Fruit fly (Drosophila melanogaster) whole organism, embryonic: Measurements from ENCODE around the gene CG42795.

Experiments used
- Asciz ChIP-seq: fragments of 200-800 bp; sonication (Bioruptor generic); optimal IDR thresholded peaks from 2 replicates; lab custom pipeline; 2017; ENCODE audit warnings: missing biosample characterization, mild to moderate bottlenecking, missing genetic modification characterization, missing genetic modification reagents
- CG10462 ChIP-seq: fragments of 200-800 bp; sonication (Bioruptor generic); optimal IDR thresholded peaks from 2 replicates; lab custom pipeline; 2016; ENCODE audit warnings: missing biosample characterization, missing genetic modification characterization
- CG11695 ChIP-seq: fragments of 200-800 bp; sonication (Bioruptor generic); IDR thresholded peaks from 3 replicates; pipeline ENCODE4 v1.3.6; 2022; ENCODE audit warnings: missing biosample characterization, missing genetic modification characterization
- CG12155 ChIP-seq: fragments of 200-800 bp; sonication (Bioruptor generic); optimal IDR thresholded peaks from 3 replicates; lab custom pipeline; 2016; ENCODE audit warnings: missing biosample characterization, missing genetic modification characterization
- CG12942 ChIP-seq: fragments of 200-800 bp; sonication (Bioruptor generic); optimal IDR thresholded peaks from 3 replicates; lab custom pipeline; 2016; ENCODE audit warnings: missing biosample characterization, missing genetic modification characterization
- CG15479 ChIP-seq: fragments of 200-800 bp; sonication (Bioruptor generic); optimal IDR thresholded peaks from 3 replicates; lab custom pipeline; 2019; ENCODE audit warnings: missing biosample characterization, mild to moderate bottlenecking, missing genetic modification characterization, moderate library complexity
- CG15601 ChIP-seq: fragments of 200-800 bp; sonication (Bioruptor generic); optimal IDR thresholded peaks from 3 replicates; lab custom pipeline; 2019; ENCODE audit warnings: missing biosample characterization, mild to moderate bottlenecking, missing genetic modification characterization, moderate library complexity
- CG1603 ChIP-seq: fragments of 200-800 bp; sonication (Bioruptor generic); optimal IDR thresholded peaks from 2 replicates; lab custom pipeline; 2019; ENCODE audit warnings: missing biosample characterization, mild to moderate bottlenecking, missing genetic modification characterization, moderate library complexity
- CG17568 ChIP-seq: fragments of 200-800 bp; sonication (Bioruptor generic); optimal IDR thresholded peaks from 2 replicates; lab custom pipeline; 2018; ENCODE audit warnings: missing biosample characterization, mild to moderate bottlenecking, missing genetic modification characterization, moderate library complexity
- CG17612 ChIP-seq: fragments of 200-800 bp; sonication (Bioruptor generic); IDR thresholded peaks from 2 replicates; pipeline ENCODE4 v1.3.6; 2022; ENCODE audit warnings: missing biosample characterization, missing genetic modification characterization
- CG18764 ChIP-seq: fragments of 200-800 bp; sonication (Bioruptor generic); optimal IDR thresholded peaks from 3 replicates; lab custom pipeline; 2016; ENCODE audit warnings: missing biosample characterization, missing genetic modification characterization
- CG2120 ChIP-seq: fragments of 200-800 bp; sonication (Bioruptor generic); optimal IDR thresholded peaks from 3 replicates; lab custom pipeline; 2016; ENCODE audit warnings: missing biosample characterization, missing genetic modification characterization
- CG2129 ChIP-seq: fragments of 200-800 bp; sonication (Bioruptor generic); IDR thresholded peaks from 2 replicates; pipeline ENCODE4 v1.3.6; 2022; ENCODE audit warnings: missing biosample characterization, missing genetic modification characterization; ENCODE audit not compliant: partially characterized antibody
- CG2889 ChIP-seq: fragments of 200-800 bp; sonication (Bioruptor generic); IDR thresholded peaks from 3 replicates; pipeline ENCODE4 v1.3.6; 2022; ENCODE audit warnings: missing biosample characterization, missing genetic modification characterization
- CG31365 ChIP-seq: fragments of 200-800 bp; sonication (Bioruptor generic); optimal IDR thresholded peaks from 2 replicates; lab custom pipeline; 2018; ENCODE audit warnings: missing biosample characterization, mild to moderate bottlenecking, missing genetic modification characterization
- CG34422 ChIP-seq: fragments of 200-800 bp; sonication (Bioruptor generic); IDR thresholded peaks from 3 replicates; pipeline ENCODE4 v1.3.6; 2022; ENCODE audit warnings: missing biosample characterization, missing genetic modification characterization
- CG4328 ChIP-seq: fragments of 200-800 bp; sonication (Bioruptor generic); optimal IDR thresholded peaks from 3 replicates; lab custom pipeline; 2017; ENCODE audit warnings: missing biosample characterization, missing genetic modification reagents, missing genetic modification characterization
- CG4617 ChIP-seq: fragments of 200-800 bp; sonication (Bioruptor generic); optimal IDR thresholded peaks from 3 replicates; lab custom pipeline; 2016; ENCODE audit warnings: missing biosample characterization, missing genetic modification characterization, borderline replicate concordance
- CG7357 ChIP-seq: fragments of 200-800 bp; sonication (Bioruptor generic); IDR thresholded peaks from 3 replicates; pipeline ENCODE4 v1.3.6; 2022; ENCODE audit warnings: missing biosample characterization, missing genetic modification characterization
- CG7372 ChIP-seq: fragments of 200-800 bp; sonication (Bioruptor generic); IDR thresholded peaks from 2 replicates; pipeline ENCODE4 v1.3.6; 2022; ENCODE audit warnings: missing biosample characterization, missing genetic modification characterization
- CG7839 ChIP-seq: fragments of 200-800 bp; sonication (Bioruptor generic); optimal IDR thresholded peaks from 3 replicates; lab custom pipeline; 2018; ENCODE audit warnings: missing biosample characterization, mild to moderate bottlenecking, missing genetic modification characterization, moderate library complexity
- CG7963 ChIP-seq: fragments of 200-800 bp; sonication (Bioruptor generic); IDR thresholded peaks from 3 replicates; pipeline ENCODE4 v1.3.6; 2022; ENCODE audit warnings: missing biosample characterization, missing genetic modification characterization; ENCODE audit not compliant: partially characterized antibody
- CG8089 ChIP-seq: fragments of 200-800 bp; sonication (Bioruptor generic); optimal IDR thresholded peaks from 3 replicates; lab custom pipeline; 2016; ENCODE audit warnings: missing biosample characterization, missing genetic modification characterization
- CG8281 ChIP-seq: fragments of 200-800 bp; sonication (Bioruptor generic); optimal IDR thresholded peaks from 2 replicates; lab custom pipeline; 2018; ENCODE audit warnings: missing biosample characterization, mild to moderate bottlenecking, missing genetic modification characterization, moderate library complexity
- CG8924 ChIP-seq: fragments of 200-800 bp; optimal IDR thresholded peaks from 3 replicates; lab custom pipeline; 2019; ENCODE audit warnings: missing biosample characterization, mild to moderate bottlenecking, missing genetic modification characterization, moderate library complexity
- CG9437 ChIP-seq: fragments of 200-800 bp; sonication (Bioruptor generic); optimal IDR thresholded peaks from 2 replicates; lab custom pipeline; 2018; ENCODE audit warnings: missing biosample characterization, mild to moderate bottlenecking, missing genetic modification characterization
- CG9817 ChIP-seq: fragments of 200-800 bp; sonication (Bioruptor generic); optimal IDR thresholded peaks from 2 replicates; lab custom pipeline; 2018; ENCODE audit warnings: missing biosample characterization, mild to moderate bottlenecking, missing genetic modification characterization, moderate library complexity
- Doc3 ChIP-seq: fragments of 200-800 bp; sonication (Bioruptor generic); IDR thresholded peaks from 3 replicates; pipeline ENCODE4 v1.3.6; 2022; ENCODE audit warnings: missing biosample characterization, missing genetic modification characterization; ENCODE audit not compliant: partially characterized antibody
- Dref ChIP-seq: fragments of 200-800 bp; sonication (Bioruptor generic); IDR thresholded peaks from 2 replicates; pipeline ENCODE4 v1.3.6; 2022; ENCODE audit warnings: missing biosample characterization, missing genetic modification characterization
- Eip74EF ChIP-seq, 2 experiments: fragments of 200-800 bp in 1 of 2; fragments of >200 bp in 1 of 2; sonication (Bioruptor generic) in 1 of 2; optimal IDR thresholded peaks; 2 replicates each; lab custom pipeline; 2017 to 2019; ENCODE audit warnings: missing biosample characterization in 2 of 2, missing genetic modification characterization in 2 of 2, mild to moderate bottlenecking in 1 of 2, moderate library complexity in 1 of 2
- Gug ChIP-seq: fragments of 200-800 bp; sonication (Bioruptor generic); IDR thresholded peaks from 4 replicates; pipeline ENCODE4 v1.3.6; 2022; ENCODE audit warnings: missing biosample characterization, missing genetic modification characterization
- HLHmδ ChIP-seq: fragments of 200-800 bp; sonication (Bioruptor generic); optimal IDR thresholded peaks from 2 replicates; lab custom pipeline; 2018; ENCODE audit warnings: missing biosample characterization, mild to moderate bottlenecking, missing genetic modification characterization, moderate library complexity
- Med ChIP-seq: fragments of 200-800 bp; sonication (Bioruptor generic); peaks from one replicate; lab custom pipeline; 2016; ENCODE audit warnings: missing biosample characterization, missing genetic modification characterization, mild to moderate bottlenecking, inconsistent platforms, moderate library complexity
- NFAT ChIP-seq: fragments of 200-800 bp; sonication (Bioruptor generic); IDR thresholded peaks from 2 replicates; pipeline ENCODE4 v1.3.6; 2022; ENCODE audit warnings: missing biosample characterization, missing genetic modification characterization
- Oaz ChIP-seq: fragments of 200-800 bp; sonication (Bioruptor generic); IDR thresholded peaks from 2 replicates; pipeline ENCODE4 v1.3.6; 2022; ENCODE audit warnings: missing biosample characterization, missing genetic modification characterization
- Sin3A ChIP-seq: fragments of >200 bp; optimal IDR thresholded peaks from 2 replicates; lab custom pipeline; 2018
- Xrp1 ChIP-seq: fragments of 200-800 bp; sonication (Bioruptor generic); IDR thresholded peaks from 2 replicates; pipeline ENCODE4 v1.3.6; 2022; ENCODE audit warnings: missing biosample characterization, missing genetic modification characterization
- cad ChIP-seq: fragments of >200 bp; optimal IDR thresholded peaks from 2 replicates; lab custom pipeline; 2017; ENCODE audit warnings: missing biosample characterization, missing genetic modification characterization
- chn ChIP-seq: fragments of 200-800 bp; sonication (Bioruptor generic); optimal IDR thresholded peaks from 2 replicates; lab custom pipeline; 2016; ENCODE audit warnings: missing biosample characterization, missing genetic modification characterization
- hbn ChIP-seq: fragments of 200-800 bp; sonication (Bioruptor generic); IDR thresholded peaks from 2 replicates; pipeline ENCODE4 v1.3.6; 2022; ENCODE audit warnings: missing biosample characterization, missing genetic modification characterization; ENCODE audit not compliant: partially characterized antibody
- lilli ChIP-seq: fragments of 200-800 bp; sonication (Bioruptor generic); optimal IDR thresholded peaks from 3 replicates; lab custom pipeline; 2016; ENCODE audit warnings: missing biosample characterization, missing genetic modification characterization
- pum ChIP-seq: fragments of 200-800 bp; sonication (Bioruptor generic); optimal IDR thresholded peaks from 2 replicates; lab custom pipeline; 2016; ENCODE audit warnings: missing biosample characterization, missing genetic modification characterization
- sc ChIP-seq, 3 experiments: fragments of >200 bp in 2 of 3; fragments of 200-800 bp in 1 of 3; sonication (Bioruptor generic) in 1 of 3; optimal IDR thresholded peaks; 2 replicates in 2 of 3; 3 replicates in 1 of 3; lab custom pipeline; 2017; ENCODE audit warnings: mild to moderate bottlenecking in 1 of 3, missing biosample characterization in 1 of 3, missing genetic modification characterization in 1 of 3, missing genetic modification reagents in 1 of 3
- seq ChIP-seq: fragments of 200-800 bp; sonication (Bioruptor generic); IDR thresholded peaks from 2 replicates; pipeline ENCODE4 v1.3.6; 2022; ENCODE audit warnings: missing biosample characterization, missing genetic modification characterization
- sim ChIP-seq: fragments of 200-800 bp; sonication (Bioruptor generic); IDR thresholded peaks from 2 replicates; pipeline ENCODE4 v1.3.6; 2022; ENCODE audit warnings: missing biosample characterization, missing genetic modification characterization
- stwl ChIP-seq: fragments of 200-800 bp; sonication (Bioruptor generic); optimal IDR thresholded peaks from 3 replicates; lab custom pipeline; 2018; ENCODE audit warnings: missing biosample characterization, mild to moderate bottlenecking, missing genetic modification characterization, moderate library complexity
- tll ChIP-seq, 2 experiments: fragments of 200-800 bp in 1 of 2; fragments of >200 bp in 1 of 2; sonication (Bioruptor generic) in 1 of 2; optimal IDR thresholded peaks; 2 replicates each; lab custom pipeline; 2017 to 2019; ENCODE audit warnings: missing biosample characterization in 2 of 2, missing genetic modification characterization in 2 of 2, mild to moderate bottlenecking in 1 of 2, moderate library complexity in 1 of 2
- unc-4 ChIP-seq: fragments of 200-800 bp; sonication (Bioruptor generic); IDR thresholded peaks from 2 replicates; pipeline ENCODE4 v1.3.6; 2022; ENCODE audit warnings: missing biosample characterization, missing genetic modification characterization; ENCODE audit not compliant: partially characterized antibody
- unpg ChIP-seq: fragments of 200-800 bp; sonication (Bioruptor generic); optimal IDR thresholded peaks from 3 replicates; lab custom pipeline; 2018; ENCODE audit warnings: missing biosample characterization, mild to moderate bottlenecking, missing genetic modification characterization, moderate library complexity
- z ChIP-seq: fragments of 200-800 bp; sonication (Bioruptor generic); IDR thresholded peaks from 3 replicates; pipeline ENCODE4 v1.3.6; 2022; ENCODE audit warnings: missing biosample characterization, missing genetic modification characterization

Gene CG42795

DNA sequence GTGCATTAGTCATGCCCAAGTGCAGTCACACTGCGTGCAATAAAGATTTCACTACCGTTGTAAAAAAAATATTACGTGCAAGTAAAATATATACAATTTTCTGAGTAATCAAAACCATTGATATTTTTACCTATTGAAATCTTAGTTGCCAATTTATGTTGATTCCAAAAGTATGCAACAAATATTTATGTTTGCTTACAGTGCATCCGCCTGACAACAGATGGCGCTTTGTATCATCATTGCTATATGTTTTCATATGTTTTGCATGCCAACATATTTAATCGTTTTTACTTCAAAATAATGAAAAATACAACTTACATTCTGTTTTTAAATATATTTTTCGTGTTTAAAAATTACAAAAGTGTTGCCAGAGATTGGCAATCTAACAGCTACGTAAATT is 21.9 kb upstream of the CG42795 start (continued):
- TF ChIP-seq hbn (no peak), Sin3A (no peak), CG7357 (GFP tag; lab: Robert Waterston, UW) (no peak), CG2129 (GFP tag; lab: Robert Waterston, UW) (no peak), seq (GFP tag; lab: Robert Waterston, UW) (peak; percentile 39; the same call in 1 of the 2 replicates), CG8924 (no peak), chn (peak; percentile 8), CG31365 (tag; lab: Kevin White, UChicago) (no peak), Asciz (GFP tag; lab: Kevin White, UChicago) (peak; percentile 21), CG15601 (tag; lab: Kevin White, UChicago) (peak; percentile 99), CG11695 (GFP tag; lab: Robert Waterston, UW) (no peak), pum (GFP tag; lab: Kevin White, UChicago) (no peak), CG4617 (GFP tag; lab: Kevin White, UChicago) (no peak), cad (no peak), CG8281 (tag; lab: Kevin White, UChicago) (no peak), tll (GFP tag; optimal IDR thresholded peaks at IDR 0.05; lab: Kevin White, UChicago) (no peak), Oaz (no peak), CG34422 (GFP tag; lab: Robert Waterston, UW) (no peak), CG18764 (peak; percentile 24), Dref (no peak), CG7963 (GFP tag; lab: Robert Waterston, UW) (no peak), CG1603 (tag; lab: Kevin White, UChicago) (peak; percentile 53), CG2120 (no peak), Eip74EF (GFP tag; optimal IDR thresholded peaks at IDR 0.05; lab: Kevin White, UChicago) (no peak), sc (optimal IDR thresholded peaks at IDR 0.05; lab: Kevin White, UChicago) (no peak), sc (GFP tag; optimal IDR thresholded peaks at IDR 0.05; lab: Kevin White, UChicago) (no peak), CG12155 (GFP tag; lab: Kevin White, UChicago) (no peak), Xrp1 (GFP tag; lab: Robert Waterston, UW) (peak; percentile 46; the same call in 1 of the 2 replicates), CG9437 (GFP tag; lab: Kevin White, UChicago) (peak; percentile 28), CG7372 (0 out of 2 replicates have a peak, but pooled peaks have one; percentile 12), CG8089 (GFP tag; lab: Kevin White, UChicago) (no peak), lilli (GFP tag; lab: Kevin White, UChicago) (no peak), CG17568 (GFP tag; lab: Kevin White, UChicago) (peak; percentile 14), CG2889 (GFP tag; lab: Robert Waterston, UW) (no peak), CG9817 (tag; lab: Kevin White, UChicago) (no peak), CG12942 (GFP tag; lab: Kevin White, UChicago) (no peak), Med (GFP tag; lab: Kevin White, UChicago) (peak; percentile 90), stwl (tag; lab: Kevin White, UChicago) (peak; percentile 73), HLHmδ (no peak), sim (no peak), unc-4 (GFP tag; lab: Robert Waterston, UW) (no peak), Doc3 (GFP tag; lab: Robert Waterston, UW) (no peak), Gug (no peak), CG7839 (tag; lab: Kevin White, UChicago) (peak; percentile 30), CG15479 (GFP tag; lab: Kevin White, UChicago) (no peak), CG10462 (no peak), z (no peak), NFAT (no peak), CG17612 (GFP tag; lab: Robert Waterston, UW) (no peak), CG4328 (no peak), unpg (GFP tag; lab: Kevin White, UChicago) (peak; percentile 56)
